Worm (Caenorhabditis elegans) whole organism, L4/young adult: ENCODE data around the gene F44D12.6.

Experiments
- W03F9.2 ChIP-seq: fragments of 150-350 bp; optimal IDR thresholded peaks from 2 replicates; lab custom pipeline; 2014; ENCODE audit warnings: missing biosample characterization, missing genetic modification characterization
- dao-5 ChIP-seq: sonication (generic microtip); optimal IDR thresholded peaks from 2 replicates; lab custom pipeline; 2016; ENCODE audit warnings: missing genotype, missing genetic modification characterization, moderate library complexity, missing compliant biosample characterization
- him-1 ChIP-seq: sonication (generic microtip); optimal IDR thresholded peaks from 2 replicates; lab custom pipeline; 2016; ENCODE audit warnings: missing genotype, missing genetic modification reagents, missing genetic modification characterization, missing compliant biosample characterization

- no peak for TF ChIP-seq W03F9.2 (tag; lab: Kevin White, UChicago)
- TF ChIP-seq him-1 (tag; lab: Kevin White, UChicago): no peak
- no peak for TF ChIP-seq dao-5
These were observed 3.8 kb downstream of the F44D12.6 start, which contains the start of gene F44D12.10 for ce11 chrIV:10036966-10037365.
